Fruit fly (Drosophila melanogaster) whole organism, embryonic: Measurements from ENCODE around the gene Nmt.
A peak's percentile ranks its signal among the peaks of the same experiment; 100 is the strongest.

Experiments
- Adf1 ChIP-seq: fragments of 200-800 bp; sonication (Bioruptor generic); IDR thresholded peaks from 2 replicates; pipeline ENCODE4 v1.3.6; 2022; ENCODE audit warnings: missing biosample characterization, missing genetic modification characterization
- Aef1 ChIP-seq: fragments of 200-800 bp; sonication (Bioruptor generic); IDR thresholded peaks from 3 replicates; pipeline ENCODE4 v1.3.6; 2022; ENCODE audit warnings: missing biosample characterization, missing genetic modification characterization
- CG10462 ChIP-seq: fragments of 200-800 bp; sonication (Bioruptor generic); optimal IDR thresholded peaks from 2 replicates; lab custom pipeline; 2016; ENCODE audit warnings: missing biosample characterization, missing genetic modification characterization
- CG11560 ChIP-seq: fragments of 200-800 bp; sonication (Bioruptor generic); IDR thresholded peaks from 3 replicates; pipeline ENCODE4 v1.3.6; 2022; ENCODE audit warnings: missing biosample characterization, missing genetic modification characterization
- CG11695 ChIP-seq: fragments of 200-800 bp; sonication (Bioruptor generic); IDR thresholded peaks from 3 replicates; pipeline ENCODE4 v1.3.6; 2022; ENCODE audit warnings: missing biosample characterization, missing genetic modification characterization
- CG12391 ChIP-seq: fragments of 200-800 bp; sonication (Bioruptor generic); optimal IDR thresholded peaks from 3 replicates; lab custom pipeline; 2018; ENCODE audit warnings: missing biosample characterization, mild to moderate bottlenecking, missing genetic modification characterization, moderate library complexity
- CG12769 ChIP-seq: fragments of 200-800 bp; sonication (Bioruptor generic); optimal IDR thresholded peaks from 2 replicates; lab custom pipeline; 2019; ENCODE audit warnings: missing biosample characterization, mild to moderate bottlenecking, missing genetic modification characterization, moderate library complexity
- CG12942 ChIP-seq: fragments of 200-800 bp; sonication (Bioruptor generic); optimal IDR thresholded peaks from 3 replicates; lab custom pipeline; 2016; ENCODE audit warnings: missing biosample characterization, missing genetic modification characterization
- CG13123 ChIP-seq: fragments of 200-800 bp; sonication (Bioruptor generic); optimal IDR thresholded peaks from 2 replicates; lab custom pipeline; 2016; ENCODE audit warnings: missing biosample characterization, missing genetic modification characterization
- CG14667 ChIP-seq: fragments of 200-800 bp; sonication (Bioruptor generic); IDR thresholded peaks from 2 replicates; pipeline ENCODE4 v1.3.6; 2022; ENCODE audit warnings: missing biosample characterization, missing genetic modification characterization
- CG1603 ChIP-seq: fragments of 200-800 bp; sonication (Bioruptor generic); optimal IDR thresholded peaks from 2 replicates; lab custom pipeline; 2019; ENCODE audit warnings: missing biosample characterization, mild to moderate bottlenecking, missing genetic modification characterization, moderate library complexity
- CG17829 ChIP-seq: fragments of 200-800 bp; optimal IDR thresholded peaks from 2 replicates; lab custom pipeline; 2019; ENCODE audit warnings: missing biosample characterization, mild to moderate bottlenecking, missing genetic modification characterization, moderate library complexity
- CG1792 ChIP-seq: fragments of 200-800 bp; sonication (Bioruptor generic); optimal IDR thresholded peaks from 2 replicates; lab custom pipeline; 2016; ENCODE audit warnings: missing biosample characterization, missing genetic modification characterization
- CG18619 ChIP-seq: fragments of 200-800 bp; sonication (Bioruptor generic); optimal IDR thresholded peaks from 3 replicates; lab custom pipeline; 2017; ENCODE audit warnings: missing biosample characterization, mild to moderate bottlenecking, missing genetic modification characterization
- CG2202 ChIP-seq: fragments of 200-800 bp; sonication (Bioruptor generic); optimal IDR thresholded peaks from 2 replicates; lab custom pipeline; 2018; ENCODE audit warnings: missing biosample characterization, mild to moderate bottlenecking, missing genetic modification characterization
- CG31441 ChIP-seq: fragments of 200-800 bp; sonication (Bioruptor generic); IDR thresholded peaks from 2 replicates; pipeline ENCODE4 v1.3.6; 2022; ENCODE audit warnings: missing biosample characterization, missing genetic modification characterization
- CG3281 ChIP-seq: fragments of 200-800 bp; sonication (Bioruptor generic); optimal IDR thresholded peaks from 3 replicates; lab custom pipeline; 2017; ENCODE audit warnings: missing biosample characterization, mild to moderate bottlenecking, missing genetic modification characterization
- CG7372 ChIP-seq: fragments of 200-800 bp; sonication (Bioruptor generic); IDR thresholded peaks from 2 replicates; pipeline ENCODE4 v1.3.6; 2022; ENCODE audit warnings: missing biosample characterization, missing genetic modification characterization
- CG7839 ChIP-seq: fragments of 200-800 bp; sonication (Bioruptor generic); optimal IDR thresholded peaks from 3 replicates; lab custom pipeline; 2018; ENCODE audit warnings: missing biosample characterization, mild to moderate bottlenecking, missing genetic modification characterization, moderate library complexity
- CG9609 ChIP-seq: fragments of 200-800 bp; sonication (Bioruptor generic); optimal IDR thresholded peaks from 3 replicates; lab custom pipeline; 2016; ENCODE audit warnings: missing biosample characterization, missing genetic modification characterization
- Dip2 ChIP-seq: fragments of 200-800 bp; sonication (Bioruptor generic); IDR thresholded peaks from 2 replicates; pipeline ENCODE4 v1.3.6; 2022; ENCODE audit warnings: missing biosample characterization, missing genetic modification characterization
- ERR ChIP-seq: fragments of 200-800 bp; sonication (Bioruptor generic); optimal IDR thresholded peaks from 2 replicates; lab custom pipeline; 2016; ENCODE audit warnings: missing biosample characterization, missing genetic modification characterization
- Ets97D ChIP-seq: fragments of 200-800 bp; sonication (Bioruptor generic); optimal IDR thresholded peaks from 3 replicates; lab custom pipeline; 2016; ENCODE audit warnings: missing biosample characterization, missing genetic modification characterization
- Gug ChIP-seq: fragments of 200-800 bp; sonication (Bioruptor generic); IDR thresholded peaks from 4 replicates; pipeline ENCODE4 v1.3.6; 2022; ENCODE audit warnings: missing biosample characterization, missing genetic modification characterization
- HLH54F ChIP-seq: fragments of 200-800 bp; sonication (Bioruptor generic); optimal IDR thresholded peaks from 3 replicates; lab custom pipeline; 2016; ENCODE audit warnings: missing biosample characterization, missing genetic modification characterization
- Med ChIP-seq: fragments of 200-800 bp; sonication (Bioruptor generic); peaks from one replicate; lab custom pipeline; 2016; ENCODE audit warnings: missing biosample characterization, missing genetic modification characterization, mild to moderate bottlenecking, inconsistent platforms, moderate library complexity
- NC2α ChIP-seq: fragments of 200-800 bp; sonication (Bioruptor generic); optimal IDR thresholded peaks from 2 replicates; lab custom pipeline; 2016; ENCODE audit warnings: missing biosample characterization, missing genetic modification characterization
- Nf-YC ChIP-seq: fragments of 200-800 bp; optimal IDR thresholded peaks from 3 replicates; lab custom pipeline; 2019; ENCODE audit warnings: missing biosample characterization, mild to moderate bottlenecking, missing genetic modification characterization, moderate library complexity
- Oaz ChIP-seq: fragments of 200-800 bp; sonication (Bioruptor generic); IDR thresholded peaks from 2 replicates; pipeline ENCODE4 v1.3.6; 2022; ENCODE audit warnings: missing biosample characterization, missing genetic modification characterization
- Oli ChIP-seq: fragments of 200-800 bp; sonication (Bioruptor generic); optimal IDR thresholded peaks from 2 replicates; lab custom pipeline; 2018; ENCODE audit warnings: missing biosample characterization, mild to moderate bottlenecking, missing genetic modification characterization, moderate library complexity
- Spps ChIP-seq: fragments of 200-800 bp; sonication (Bioruptor generic); optimal IDR thresholded peaks from 2 replicates; lab custom pipeline; 2018; ENCODE audit warnings: missing biosample characterization, mild to moderate bottlenecking, missing genetic modification characterization
- Xrp1 ChIP-seq: fragments of 200-800 bp; sonication (Bioruptor generic); IDR thresholded peaks from 2 replicates; pipeline ENCODE4 v1.3.6; 2022; ENCODE audit warnings: missing biosample characterization, missing genetic modification characterization
- bbx ChIP-seq: fragments of 200-800 bp; sonication (Bioruptor generic); IDR thresholded peaks from 2 replicates; pipeline ENCODE4 v1.3.6; 2022; ENCODE audit warnings: missing biosample characterization, missing genetic modification characterization; ENCODE audit not compliant: partially characterized antibody
- cg ChIP-seq: fragments of 200-800 bp; sonication (Bioruptor generic); optimal IDR thresholded peaks from 3 replicates; lab custom pipeline; 2019; ENCODE audit warnings: missing biosample characterization, mild to moderate bottlenecking, missing genetic modification characterization, moderate library complexity
- dmrt99B ChIP-seq: fragments of 200-800 bp; sonication (Bioruptor generic); optimal IDR thresholded peaks from 2 replicates; lab custom pipeline; 2018; ENCODE audit warnings: missing biosample characterization, mild to moderate bottlenecking, missing genetic modification characterization, moderate library complexity
- eve ChIP-seq, 2 experiments: fragments of >200 bp; optimal IDR thresholded peaks; 2 replicates each; lab custom pipeline; 2017; ENCODE audit warnings: missing biosample characterization in 2 of 2, missing genetic modification characterization in 2 of 2
- fd3F ChIP-seq: fragments of 200-800 bp; sonication (Bioruptor generic); optimal IDR thresholded peaks from 2 replicates; lab custom pipeline; 2018; ENCODE audit warnings: missing biosample characterization, mild to moderate bottlenecking, missing genetic modification characterization, moderate library complexity
- fd96Cb ChIP-seq: fragments of 200-800 bp; sonication (Bioruptor generic); optimal IDR thresholded peaks from 2 replicates; lab custom pipeline; 2018; ENCODE audit warnings: missing biosample characterization, mild to moderate bottlenecking, missing genetic modification characterization, moderate library complexity
- gsb ChIP-seq: fragments of 200-800 bp; sonication (Bioruptor generic); IDR thresholded peaks from 2 replicates; pipeline ENCODE4 v1.3.6; 2022; ENCODE audit warnings: missing biosample characterization, missing genetic modification characterization
- ham ChIP-seq: fragments of 200-800 bp; sonication (Bioruptor generic); IDR thresholded peaks from 2 replicates; pipeline ENCODE4 v1.3.6; 2022; ENCODE audit warnings: missing biosample characterization, missing genetic modification characterization
- her ChIP-seq: fragments of 200-800 bp; sonication (Bioruptor generic); optimal IDR thresholded peaks from 2 replicates; lab custom pipeline; 2016; ENCODE audit warnings: missing biosample characterization, missing genetic modification characterization
- ind ChIP-seq: fragments of 200-800 bp; sonication (Bioruptor generic); optimal IDR thresholded peaks from 3 replicates; lab custom pipeline; 2016; ENCODE audit warnings: missing biosample characterization, missing genetic modification characterization
- insv ChIP-seq, 2 experiments: fragments of 200-800 bp; sonication (Bioruptor generic); optimal IDR thresholded peaks; 3 replicates each; lab custom pipeline; 2016 to 2018; ENCODE audit warnings: missing biosample characterization in 2 of 2, missing genetic modification characterization in 2 of 2
- jigr1 ChIP-seq: fragments of 200-800 bp; sonication (Bioruptor generic); IDR thresholded peaks from 3 replicates; pipeline ENCODE4 v1.3.6; 2022; ENCODE audit warnings: missing biosample characterization, missing genetic modification characterization
- lbe ChIP-seq: fragments of 200-800 bp; sonication (Bioruptor generic); optimal IDR thresholded peaks from 2 replicates; lab custom pipeline; 2016; ENCODE audit warnings: missing biosample characterization, mild to moderate bottlenecking, missing genetic modification characterization
- nau ChIP-seq: fragments of 200-800 bp; sonication (Bioruptor generic); optimal IDR thresholded peaks from 3 replicates; lab custom pipeline; 2017; ENCODE audit warnings: missing biosample characterization, mild to moderate bottlenecking, missing genetic modification characterization, missing genetic modification reagents
- sens-2 ChIP-seq: fragments of 200-800 bp; sonication (Bioruptor generic); IDR thresholded peaks from 2 replicates; pipeline ENCODE4 v1.3.6; 2022; ENCODE audit warnings: missing biosample characterization, missing genetic modification characterization
- slou ChIP-seq: fragments of 200-800 bp; sonication (Bioruptor generic); optimal IDR thresholded peaks from 3 replicates; lab custom pipeline; 2016; ENCODE audit warnings: missing biosample characterization, missing genetic modification characterization
- unpg ChIP-seq: fragments of 200-800 bp; sonication (Bioruptor generic); optimal IDR thresholded peaks from 3 replicates; lab custom pipeline; 2018; ENCODE audit warnings: missing biosample characterization, mild to moderate bottlenecking, missing genetic modification characterization, moderate library complexity

Nmt gene

dm6 chr3L:8186627-8187396 is 8.6 kb upstream of the Nmt start, which contains the start of the genes ERR and Atg18a (continued):
- TF ChIP-seq CG9609 (GFP tag; lab: Kevin White, UChicago) (peak; percentile 76), CG1603 (tag; lab: Kevin White, UChicago) (peak; percentile 72), Xrp1 (GFP tag; lab: Robert Waterston, UW) (peak; percentile 80), insv (GFP tag; optimal IDR thresholded peaks at IDR 0.05; lab: Kevin White, UChicago) (peak in 1 of 2 experiments; percentile 67), CG7839 (tag; lab: Kevin White, UChicago) (peak; percentile 86), CG12769 (tag; lab: Kevin White, UChicago) (peak; percentile 77), NC2α (GFP tag; lab: Kevin White, UChicago) (peak; percentile 57), CG11560 (tag; lab: Robert Waterston, UW) (peak; percentile 80), CG11695 (GFP tag; lab: Robert Waterston, UW) (peak; percentile 70; the same call in 1 of the 3 replicates), jigr1 (GFP tag; lab: Robert Waterston, UW) (peak; percentile 71; the same call in 2 of the 3 replicates), Dip2 (peak; percentile 61), ham (GFP tag; lab: Robert Waterston, UW) (peak; percentile 49), CG12942 (GFP tag; lab: Kevin White, UChicago) (peak; percentile 81), Nf-YC (tag; lab: Kevin White, UChicago) (peak; percentile 81), her (GFP tag; lab: Kevin White, UChicago) (peak; percentile 57), CG1792 (GFP tag; lab: Kevin White, UChicago) (peak; percentile 36), HLH54F (GFP tag; lab: Kevin White, UChicago) (peak; percentile 88), CG17829 (tag; lab: Kevin White, UChicago) (peak; percentile 89), dmrt99B (no peak), CG12391 (tag; lab: Kevin White, UChicago) (peak; percentile 91), cg (GFP tag; lab: Kevin White, UChicago) (peak; percentile 98), eve (GFP tag; optimal IDR thresholded peaks at IDR 0.05; lab: Kevin White, UChicago) (no peak), ind (GFP tag; lab: Kevin White, UChicago) (peak; percentile 91), Gug (peak; percentile 93), fd3F (GFP tag; lab: Kevin White, UChicago) (peak; percentile 82), Aef1 (GFP tag; lab: Robert Waterston, UW) (peak; percentile 91), unpg (GFP tag; lab: Kevin White, UChicago) (peak; percentile 71), CG14667 (GFP tag; lab: Robert Waterston, UW) (peak; percentile 89), CG13123 (GFP tag; lab: Kevin White, UChicago) (peak; percentile 77), fd96Cb (tag; lab: Kevin White, UChicago) (peak; percentile 77), CG3281 (peak; percentile 87), ERR (GFP tag; lab: Kevin White, UChicago) (peak; percentile 83), bbx (peak; percentile 50; the same call in 1 of the 2 replicates), CG18619 (GFP tag; lab: Kevin White, UChicago) (peak; percentile 86), Oaz (GFP tag; lab: Robert Waterston, UW) (peak; percentile 80), CG7372 (GFP tag; lab: Robert Waterston, UW) (peak; percentile 89), nau (GFP tag; lab: Kevin White, UChicago) (no peak), slou (GFP tag; lab: Kevin White, UChicago) (peak; percentile 87), gsb (GFP tag; lab: Robert Waterston, UW) (peak; percentile 61), CG2202 (peak; percentile 24), Oli (tag; lab: Kevin White, UChicago) (peak; percentile 80), CG31441 (GFP tag; lab: Robert Waterston, UW) (peak; percentile 83; the same call in 1 of the 2 replicates), Med (GFP tag; lab: Kevin White, UChicago) (peak; percentile 97), lbe (GFP tag; lab: Kevin White, UChicago) (peak; percentile 65), Ets97D (GFP tag; lab: Kevin White, UChicago) (peak; percentile 88), Spps (peak; percentile 44), sens-2 (GFP tag; lab: Robert Waterston, UW) (peak; percentile 72; the same call in 1 of the 2 replicates), CG10462 (GFP tag; lab: Kevin White, UChicago) (peak; percentile 71), Adf1 (GFP tag; lab: Robert Waterston, UW) (peak; percentile 76)
